Worm (Caenorhabditis elegans) whole organism, L4 larva: Measurements from ENCODE around the gene T05A7.6.

Experiments
- D1046.2 ChIP-seq: fragments of 200-800 bp; sonication (Bioruptor generic); IDR thresholded peaks from 2 replicates; pipeline ENCODE4 v1.3.6; 2022; ENCODE audit warnings: missing genetic modification characterization, missing compliant biosample characterization
- R02D3.7 ChIP-seq: fragments of 150-350 bp; sonication (generic microtip); optimal IDR thresholded peaks from 3 replicates; lab custom pipeline; 2014; ENCODE audit warnings: missing biosample characterization, missing genetic modification characterization
- aha-1 ChIP-seq: fragments of 150-350 bp; peaks from one replicate; lab custom pipeline; 2014; ENCODE audit warnings: missing biosample characterization, missing genetic modification characterization
- fkh-10 ChIP-seq: fragments of 150-350 bp; optimal IDR thresholded peaks from 2 replicates; lab custom pipeline; 2014; ENCODE audit warnings: missing biosample characterization, missing genetic modification reagents, missing genetic modification characterization
- jun-1 ChIP-seq: fragments of 150-350 bp; optimal IDR thresholded peaks from 2 replicates; lab custom pipeline; 2014; ENCODE audit warnings: missing biosample characterization, missing genetic modification reagents, missing genetic modification characterization
- nhr-48 ChIP-seq: sonication (generic microtip); optimal IDR thresholded peaks from 2 replicates; lab custom pipeline; 2016; ENCODE audit warnings: mild to moderate bottlenecking, missing genetic modification characterization, missing compliant biosample characterization
- pqm-1 ChIP-seq: sonication (generic microtip); optimal IDR thresholded peaks from 2 replicates; lab custom pipeline; 2017; ENCODE audit warnings: missing biosample characterization, missing genetic modification characterization
- snpc-4 ChIP-seq: fragments of 150-350 bp; optimal IDR thresholded peaks from 2 replicates; lab custom pipeline; 2014; ENCODE audit warnings: missing biosample characterization, missing genetic modification characterization
- tra-1 ChIP-seq: fragments of 200-800 bp; sonication (Bioruptor generic); IDR thresholded peaks from 2 replicates; pipeline ENCODE4 v1.3.6; 2022; ENCODE audit warnings: missing genetic modification reagents, missing genetic modification characterization, missing compliant biosample characterization
- unc-130 ChIP-seq: sonication (generic microtip); optimal IDR thresholded peaks from 2 replicates; lab custom pipeline; 2016; ENCODE audit warnings: missing genetic modification reagents, missing genetic modification characterization, missing compliant biosample characterization
- vab-7 ChIP-seq: fragments of 200-800 bp; sonication (Bioruptor generic); IDR thresholded peaks from 2 replicates; pipeline ENCODE4 v1.3.6; 2022; ENCODE audit warnings: missing genetic modification reagents, missing genetic modification characterization, missing compliant biosample characterization

DNA sequence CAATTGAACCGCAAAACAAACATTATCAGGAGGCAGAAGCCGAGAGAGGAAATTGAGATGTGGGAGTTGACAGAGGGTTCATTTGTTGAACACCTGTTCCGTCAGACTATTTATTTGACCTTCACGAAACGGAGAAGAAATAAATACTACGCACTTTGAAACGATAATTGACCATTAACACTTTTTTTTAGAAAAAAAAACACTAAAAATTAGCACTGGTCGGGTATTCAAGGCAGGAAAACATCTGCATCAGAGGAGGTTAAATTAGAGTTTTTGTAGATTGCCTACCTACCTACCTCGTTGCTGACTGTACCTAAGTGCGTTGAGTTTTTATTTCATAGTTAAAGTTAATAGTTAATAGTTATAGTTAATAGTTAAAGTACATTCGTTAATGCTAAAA, 21.5 kb downstream of the T05A7.6 start:
- TF ChIP-seq snpc-4 (tag; lab: Kevin White, UChicago) (no peak), D1046.2 (no peak), pqm-1 (tag; lab: Kevin White, UChicago) (no peak), nhr-48 (tag; lab: Kevin White, UChicago) (no peak), unc-130 (GFP tag; lab: Kevin White, UChicago) (no peak), R02D3.7 (tag; lab: Kevin White, UChicago) (no peak), jun-1 (no peak), fkh-10 (GFP tag; lab: Kevin White, UChicago) (no peak), tra-1 (GFP tag; lab: Robert Waterston, UW) (no peak), vab-7 (GFP tag; lab: Robert Waterston, UW) (no peak), aha-1 (tag; lab: Kevin White, UChicago) (no peak)
